Worm (Caenorhabditis elegans): Measurements from ENCODE around the gene Y66H1A.5.
A peak's percentile ranks its signal among the peaks of the same experiment; 100 is the strongest.

Gene Y66H1A.5

DNA sequence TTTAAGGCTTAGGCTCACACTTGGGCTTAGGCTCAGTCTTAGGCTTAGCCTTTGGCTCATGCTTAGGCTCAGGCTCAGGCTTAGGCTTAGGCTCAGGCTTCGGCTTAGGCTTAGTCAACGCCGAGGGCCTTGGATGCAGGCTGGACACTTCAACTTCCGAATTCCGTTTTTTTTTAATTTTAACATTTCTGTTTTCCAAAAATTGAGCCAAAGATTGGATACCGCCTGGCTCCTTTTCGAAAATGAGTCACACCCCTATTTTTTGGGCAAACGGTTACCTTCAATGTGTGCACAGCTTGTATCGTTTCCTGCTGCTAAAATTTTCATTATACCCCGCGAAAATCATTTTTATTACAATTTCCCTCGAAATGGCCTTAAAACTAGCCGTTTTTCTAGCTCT lies 26.6 kb upstream of the Y66H1A.5 start, which contains the start of gene M04G7.1:
M04G7.1 (plus strand) TSS at position 301 of the 400 bp plus-strand sequence.
- TF ChIP-seq nhr-237 (tag; optimal IDR thresholded peaks at IDR 0.05): no peak

DNA sequence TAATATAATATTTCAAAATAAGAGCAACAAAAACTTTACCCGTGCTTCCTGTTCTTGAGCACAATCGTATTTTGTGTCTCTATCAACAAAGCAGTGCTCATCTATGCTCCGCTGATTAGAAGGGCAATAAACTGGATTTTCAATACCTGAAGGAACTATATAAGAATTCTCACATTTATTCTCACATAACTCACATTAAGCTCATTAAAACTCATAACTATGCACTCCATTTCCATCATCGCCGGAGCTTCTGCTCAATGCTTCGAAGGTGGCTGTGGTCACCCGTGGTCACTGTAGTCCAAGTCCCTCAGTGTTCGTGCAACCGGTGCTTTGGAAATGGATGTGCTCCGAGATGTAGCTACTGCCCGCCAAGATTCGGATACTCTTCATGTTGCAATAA lies 25.9 kb upstream of the Y66H1A.5 start, which contains the start of the genes Y66H1A.8 and M04G7.5:
Y66H1A.8 (minus strand) TSS at position 101 of the 400 bp plus-strand sequence.
M04G7.5 (plus strand) TSS at position 258 of the 400 bp plus-strand sequence.
- no peak for TF ChIP-seq nhr-237 (tag; optimal IDR thresholded peaks at IDR 0.05)
- no peak for TF ChIP-seq unc-39 (tag; optimal IDR thresholded peaks at IDR 0.05)
- TF ChIP-seq ceh-28 (tag; optimal IDR thresholded peaks at IDR 0.05): no peak
- no peak for TF ChIP-seq nhr-76 (tag; optimal IDR thresholded peaks at IDR 0.05)
- TF ChIP-seq ceh-82 (tag; optimal IDR thresholded peaks at IDR 0.05): no peak
- TF ChIP-seq ceh-16 (tag; optimal IDR thresholded peaks at IDR 0.05): no peak

DNA sequence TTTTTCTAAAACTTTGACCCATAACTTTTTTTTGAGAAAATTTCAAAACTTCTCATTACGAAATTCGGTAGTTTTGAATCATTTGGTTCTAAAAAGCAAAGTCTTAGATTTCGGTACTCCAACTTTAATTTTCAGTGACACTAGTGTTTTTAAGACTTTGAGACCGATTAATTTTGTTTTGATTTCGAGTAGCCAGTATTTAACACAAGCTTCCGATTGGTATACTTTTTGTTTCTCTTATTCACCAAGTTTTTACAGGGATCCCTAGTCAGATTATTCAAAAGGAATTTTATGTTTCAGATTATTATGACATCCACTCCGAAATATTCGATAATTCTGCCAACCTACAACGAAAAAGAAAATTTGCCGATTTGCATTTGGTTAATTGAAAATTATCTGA lies 16.4 kb upstream of the Y66H1A.5 start, which contains the start of gene dpm-1:
dpm-1 (plus strand) TSS at position 301 of the 400 bp plus-strand sequence.
- TF ChIP-seq nhr-76 (tag; optimal IDR thresholded peaks at IDR 0.05): no peak
- TF ChIP-seq nfya-1 (tag; optimal IDR thresholded peaks at IDR 0.05; ENCODE audit: insufficient read depth): no peak
- no peak for TF ChIP-seq elt-1 (tag; optimal IDR thresholded peaks at IDR 0.05)
- TF ChIP-seq egl-27 (tag; optimal IDR thresholded peaks at IDR 0.05): no peak
- no peak for TF ChIP-seq egl-5 (tag; optimal IDR thresholded peaks at IDR 0.05)
- no peak for TF ChIP-seq lsy-12 (tag; optimal IDR thresholded peaks at IDR 0.05)
- TF ChIP-seq ZK546.5 (tag; optimal IDR thresholded peaks at IDR 0.05): no peak
- no peak for TF ChIP-seq ceh-9 (tag; optimal IDR thresholded peaks at IDR 0.05)
- TF ChIP-seq skn-1 (tag; optimal IDR thresholded peaks at IDR 0.05): no peak
- no peak for TF ChIP-seq aly-2 (tag; optimal IDR thresholded peaks at IDR 0.05)
- no peak for TF ChIP-seq pqm-1 (tag; optimal IDR thresholded peaks at IDR 0.05)
- TF ChIP-seq mml-1 (tag; optimal IDR thresholded peaks at IDR 0.05): no peak
- no peak for TF ChIP-seq fkh-2 (tag; optimal IDR thresholded peaks at IDR 0.05)
- no peak for TF ChIP-seq unc-39 (tag; optimal IDR thresholded peaks at IDR 0.05)

DNA sequence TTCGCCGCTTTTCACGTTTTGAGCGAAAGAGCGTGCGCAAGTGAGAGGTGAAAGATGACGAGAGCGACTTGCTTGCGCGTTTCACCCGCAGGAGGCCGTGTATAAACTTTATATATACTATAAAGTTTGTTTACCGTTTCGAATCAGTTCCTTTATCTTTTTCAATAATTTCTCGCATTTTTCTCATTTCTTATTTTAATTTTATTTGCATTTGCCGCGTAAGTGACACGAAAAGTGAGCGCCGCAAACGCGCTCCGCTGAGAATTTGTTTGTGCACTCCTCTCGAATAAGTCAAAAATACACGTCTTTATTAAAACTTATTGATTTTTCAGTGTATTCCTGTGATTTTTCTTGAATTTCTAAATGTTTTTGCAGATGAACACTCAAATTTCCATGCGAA lies 14.7 kb upstream of the Y66H1A.5 start, which contains the start of gene mrpl-55:
mrpl-55 (plus strand) TSS at position 364 of the 400 bp plus-strand sequence.
- TF ChIP-seq snpc-4 (tag; optimal IDR thresholded peaks at IDR 0.05): peak; percentile 53
- no peak for TF ChIP-seq hmg-11 (tag; optimal IDR thresholded peaks at IDR 0.05)
- peak; percentile 84 for TF ChIP-seq R02D3.7 (tag; optimal IDR thresholded peaks at IDR 0.05)
- TF ChIP-seq egl-5 (tag; optimal IDR thresholded peaks at IDR 0.05): peak; percentile 37
- TF ChIP-seq lsy-12 (tag; optimal IDR thresholded peaks at IDR 0.05): peak; percentile 69
- peak; percentile 60 for TF ChIP-seq nhr-77 (tag; optimal IDR thresholded peaks at IDR 0.05)
- no peak for TF ChIP-seq ama-1 (optimal IDR thresholded peaks at IDR 0.05)
- TF ChIP-seq nfya-1 (tag; optimal IDR thresholded peaks at IDR 0.05; ENCODE audit: insufficient read depth): peak; percentile 85
- TF ChIP-seq ceh-28 (tag; optimal IDR thresholded peaks at IDR 0.05): peak; percentile 83
- TF ChIP-seq ceh-82 (tag; optimal IDR thresholded peaks at IDR 0.05): peak; percentile 52
- TF ChIP-seq lin-15B (tag; optimal IDR thresholded peaks at IDR 0.05): peak; percentile 93
- peak; percentile 50 for TF ChIP-seq tbx-2 (tag; optimal IDR thresholded peaks at IDR 0.05)
- peak; percentile 97 for TF ChIP-seq pha-4 (tag; optimal IDR thresholded peaks at IDR 0.05)
- peak; percentile 91 for TF ChIP-seq nhr-23 (tag; optimal IDR thresholded peaks at IDR 0.05)
- TF ChIP-seq nhr-25 (tag; optimal IDR thresholded peaks at IDR 0.05): peak; percentile 37
- peak; percentile 58 for TF ChIP-seq lin-39 (tag; optimal IDR thresholded peaks at IDR 0.05)
- peak; percentile 48 for TF ChIP-seq pqm-1 (tag; optimal IDR thresholded peaks at IDR 0.05)
- TF ChIP-seq nhr-43 (tag; optimal IDR thresholded peaks at IDR 0.05; ENCODE audit: poor library complexity, severe bottlenecking): peak; percentile 79
- no peak for TF ChIP-seq nhr-11 (tag; optimal IDR thresholded peaks at IDR 0.05)
- peak; percentile 10 for TF ChIP-seq nhr-28 (tag; optimal IDR thresholded peaks at IDR 0.05)
- no peak for TF ChIP-seq nhr-67 (tag; optimal IDR thresholded peaks at IDR 0.05)
- peak; percentile 39 for TF ChIP-seq jun-1 (tag; optimal IDR thresholded peaks at IDR 0.05)
- TF ChIP-seq egl-27 (tag; optimal IDR thresholded peaks at IDR 0.05): no peak
- TF ChIP-seq elt-2 (tag; optimal IDR thresholded peaks at IDR 0.05): peak; percentile 45
- TF ChIP-seq nhr-76 (tag; optimal IDR thresholded peaks at IDR 0.05): no peak
- peak; percentile 38 for TF ChIP-seq fkh-10 (GFP tag; optimal IDR thresholded peaks at IDR 0.05)
- no peak for TF ChIP-seq ztf-4 (tag; optimal IDR thresholded peaks at IDR 0.05)
- TF ChIP-seq unc-62 (GFP tag; optimal IDR thresholded peaks at IDR 0.05): peak; percentile 13

All from whole organism, L3 larva.